Worm (Caenorhabditis elegans): Measurements from ENCODE around the gene str-113.

ce11 chrV:3711544-3711943, 44.8 kb upstream of the str-113 start:
- TF ChIP-seq lin-39 (tag; optimal IDR thresholded peaks at IDR 0.05), result no peak
- no peak for TF ChIP-seq ceh-9 (tag; optimal IDR thresholded peaks at IDR 0.05)
- TF ChIP-seq egl-27 (tag; optimal IDR thresholded peaks at IDR 0.05), result no peak
- no peak for TF ChIP-seq unc-39 (tag; optimal IDR thresholded peaks at IDR 0.05)
- TF ChIP-seq pqm-1 (tag; optimal IDR thresholded peaks at IDR 0.05), result no peak
- no peak for TF ChIP-seq nhr-77 (tag; optimal IDR thresholded peaks at IDR 0.05)
- no peak for TF ChIP-seq jun-1 (tag; optimal IDR thresholded peaks at IDR 0.05)
- no peak for TF ChIP-seq lin-15B (tag; optimal IDR thresholded peaks at IDR 0.05)
- no peak for TF ChIP-seq ZK546.5 (tag; optimal IDR thresholded peaks at IDR 0.05)
- TF ChIP-seq pha-4 (tag; optimal IDR thresholded peaks at IDR 0.05), result no peak
